Worm (Caenorhabditis elegans): ENCODE measurements around the gene C24A8.6.

- no peak for TF ChIP-seq ztf-11 (tag; optimal IDR thresholded peaks at IDR 0.05)
- no peak for TF ChIP-seq nhr-77 (tag; optimal IDR thresholded peaks at IDR 0.05)
- no peak for TF ChIP-seq zag-1 (tag; optimal IDR thresholded peaks at IDR 0.05)
- no peak for TF ChIP-seq skn-1 (tag; optimal IDR thresholded peaks at IDR 0.05)
- no peak for TF ChIP-seq fkh-10 (GFP tag; optimal IDR thresholded peaks at IDR 0.05)
- TF ChIP-seq mep-1 (tag; optimal IDR thresholded peaks at IDR 0.05): no peak
- TF ChIP-seq ces-1 (GFP tag; optimal IDR thresholded peaks at IDR 0.05): no peak
- TF ChIP-seq tbx-2 (tag; optimal IDR thresholded peaks at IDR 0.05): no peak
- TF ChIP-seq nhr-12 (tag; optimal IDR thresholded peaks at IDR 0.05): no peak
- no peak for TF ChIP-seq mef-2 (tag; optimal IDR thresholded peaks at IDR 0.05)
- peak; percentile 45 for TF ChIP-seq pqm-1 (tag; optimal IDR thresholded peaks at IDR 0.05)
- no peak for TF ChIP-seq ceh-82 (tag; optimal IDR thresholded peaks at IDR 0.05)
- no peak for TF ChIP-seq swsn-7 (tag; optimal IDR thresholded peaks at IDR 0.05)
Measured at ce11 chrX:4282380-4282779, 49.8 kb downstream of the C24A8.6 start, which contains the start of gene C52B9.19.

Data from whole organism, L1 larva.